Fruit fly (Drosophila melanogaster) whole organism, embryonic: ENCODE measurements around the gene Seipin.
A peak's percentile ranks its signal among the peaks of the same experiment; 100 is the strongest.

Source experiments
- CkIIα-i1 ChIP-seq: fragments of 200-800 bp; sonication (Bioruptor generic); IDR thresholded peaks from 2 replicates; pipeline ENCODE4 v1.3.6; 2022; ENCODE audit warnings: missing biosample characterization, missing genetic modification characterization
- Dp ChIP-seq: fragments of 200-800 bp; sonication (Bioruptor generic); optimal IDR thresholded peaks from 2 replicates; lab custom pipeline; 2018; ENCODE audit warnings: missing biosample characterization, mild to moderate bottlenecking, missing genetic modification characterization, moderate library complexity
- Gug ChIP-seq: fragments of 200-800 bp; sonication (Bioruptor generic); IDR thresholded peaks from 4 replicates; pipeline ENCODE4 v1.3.6; 2022; ENCODE audit warnings: missing biosample characterization, missing genetic modification characterization
- Ravus ChIP-seq: fragments of 200-800 bp; sonication (Bioruptor generic); IDR thresholded peaks from 2 replicates; pipeline ENCODE4 v1.3.6; 2022; ENCODE audit warnings: missing biosample characterization, missing genetic modification characterization
- Sox102F ChIP-seq: fragments of 200-800 bp; sonication (Bioruptor generic); optimal IDR thresholded peaks from 2 replicates; lab custom pipeline; 2018; ENCODE audit warnings: missing biosample characterization, mild to moderate bottlenecking, missing genetic modification characterization, moderate library complexity
- odd ChIP-seq: fragments of 200-800 bp; sonication (Bioruptor generic); optimal IDR thresholded peaks from 2 replicates; lab custom pipeline; 2017; ENCODE audit warnings: missing biosample characterization, mild to moderate bottlenecking, missing genetic modification characterization

DNA sequence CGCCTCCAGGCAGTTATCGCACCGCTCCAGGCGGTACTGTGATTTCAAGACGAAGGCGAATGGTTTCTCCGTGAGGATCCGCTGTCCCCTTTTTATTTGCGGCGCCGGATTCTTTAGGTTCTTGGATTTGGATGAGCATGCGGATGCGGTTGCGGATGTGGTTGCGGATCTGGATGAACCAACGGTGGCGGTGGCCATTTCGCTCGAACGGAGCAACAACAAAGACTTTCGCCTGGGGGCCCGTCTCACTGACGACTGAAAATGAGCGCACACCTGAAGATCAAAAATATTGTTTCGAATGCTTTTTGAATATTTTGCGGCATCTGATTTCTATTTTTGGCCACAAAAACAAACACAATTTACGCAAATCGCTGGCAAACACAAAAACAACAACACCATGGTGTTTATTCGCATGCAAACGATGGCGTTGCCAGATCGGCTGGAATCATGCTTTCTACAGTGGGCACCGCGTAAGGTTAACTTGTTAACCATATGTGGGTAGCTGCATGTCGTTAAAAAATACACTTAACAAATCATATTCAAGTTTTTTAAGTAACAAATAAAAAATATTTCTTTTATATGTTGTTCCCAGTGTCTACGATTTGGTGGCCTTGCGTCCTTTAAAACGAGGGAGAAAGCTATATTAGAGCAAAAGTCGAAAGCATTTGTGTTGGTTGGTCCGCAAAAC is 11.0 kb upstream of the Seipin start, which contains the start of gene Smyd3:
- no peak for TF ChIP-seq odd (GFP tag; lab: Kevin White, UChicago)
- TF ChIP-seq Sox102F (GFP tag; lab: Kevin White, UChicago), result peak; percentile 79
- peak; percentile 24; the same call in 1 of the 2 replicates for TF ChIP-seq Ravus (GFP tag; lab: Robert Waterston, UW)
- peak; percentile 30 for TF ChIP-seq Dp (GFP tag; lab: Kevin White, UChicago)
- TF ChIP-seq CkIIα-i1 (GFP tag; lab: Robert Waterston, UW), result no peak
- TF ChIP-seq Gug (GFP tag; lab: Robert Waterston, UW), result peak; percentile 87
